Fruit fly (Drosophila melanogaster) whole organism, adult: ENCODE data around the gene CG9512.

Experiments used
- CG11617 ChIP-seq: fragments of 200-800 bp; sonication (Bioruptor generic); optimal IDR thresholded peaks from 2 replicates; lab custom pipeline; 2017; ENCODE audit warnings: mild to moderate bottlenecking, missing biosample characterization, missing genetic modification reagents, missing genetic modification characterization
- CG12768 ChIP-seq: fragments of 200-800 bp; sonication (Bioruptor generic); optimal IDR thresholded peaks from 2 replicates; lab custom pipeline; 2017; ENCODE audit warnings: missing biosample characterization, missing genetic modification characterization, mild to moderate bottlenecking, moderate library complexity, missing genetic modification reagents
- CG14711 ChIP-seq: fragments of 200-800 bp; sonication (Bioruptor generic); optimal IDR thresholded peaks from 2 replicates; lab custom pipeline; 2018; ENCODE audit warnings: missing biosample characterization, mild to moderate bottlenecking, missing genetic modification characterization, moderate library complexity
- CG1620 ChIP-seq: fragments of 200-800 bp; sonication (Bioruptor generic); optimal IDR thresholded peaks from 2 replicates; lab custom pipeline; 2016; ENCODE audit warnings: missing biosample characterization, missing genetic modification characterization
- CG33017 ChIP-seq: fragments of 200-800 bp; sonication (Bioruptor generic); optimal IDR thresholded peaks from 2 replicates; lab custom pipeline; 2018; ENCODE audit warnings: missing biosample characterization, mild to moderate bottlenecking, missing genetic modification characterization, moderate library complexity
- CG5204 ChIP-seq: fragments of 200-800 bp; sonication (Bioruptor generic); optimal IDR thresholded peaks from 2 replicates; lab custom pipeline; 2016; ENCODE audit warnings: missing biosample characterization, missing genetic modification characterization
- CG7045 ChIP-seq: fragments of 200-800 bp; sonication (Bioruptor generic); optimal IDR thresholded peaks from 2 replicates; lab custom pipeline; 2017; ENCODE audit warnings: missing biosample characterization, mild to moderate bottlenecking, missing genetic modification characterization
- CG7101 ChIP-seq: fragments of 200-800 bp; sonication (Bioruptor generic); optimal IDR thresholded peaks from 2 replicates; lab custom pipeline; 2018; ENCODE audit warnings: missing biosample characterization, mild to moderate bottlenecking, missing genetic modification characterization, moderate library complexity
- Clk ChIP-seq: fragments of 200-800 bp; sonication (Bioruptor generic); optimal IDR thresholded peaks from 2 replicates; lab custom pipeline; 2017; ENCODE audit warnings: missing biosample characterization, missing genetic modification characterization
- Crg-1 ChIP-seq: fragments of 200-800 bp; sonication (Bioruptor generic); optimal IDR thresholded peaks from 2 replicates; lab custom pipeline; 2016; ENCODE audit warnings: missing biosample characterization, missing genetic modification characterization
- Hr96 ChIP-seq: fragments of 200-800 bp; sonication (Bioruptor generic); optimal IDR thresholded peaks from 2 replicates; lab custom pipeline; 2016; ENCODE audit warnings: missing biosample characterization, missing genetic modification characterization
- Mnt ChIP-seq: fragments of 200-800 bp; sonication (Bioruptor generic); optimal IDR thresholded peaks from 2 replicates; lab custom pipeline; 2016; ENCODE audit warnings: missing biosample characterization, mild to moderate bottlenecking, missing genetic modification characterization
- bab1 ChIP-seq: fragments of 200-800 bp; sonication (Bioruptor generic); optimal IDR thresholded peaks from 3 replicates; lab custom pipeline; 2019; ENCODE audit warnings: missing biosample characterization, mild to moderate bottlenecking, missing genetic modification characterization, moderate library complexity
- cic ChIP-seq: fragments of 200-800 bp; sonication (Bioruptor generic); optimal IDR thresholded peaks from 2 replicates; lab custom pipeline; 2017; ENCODE audit warnings: missing biosample characterization, mild to moderate bottlenecking, missing genetic modification characterization, moderate library complexity
- cnc ChIP-seq, 2 experiments: fragments of >200 bp; optimal IDR thresholded peaks; 2 replicates each; lab custom pipeline; 2017
- kay ChIP-seq: fragments of 200-800 bp; sonication (Bioruptor generic); peaks from one replicate; lab custom pipeline; 2016; ENCODE audit warnings: missing biosample characterization, missing genetic modification characterization, borderline replicate concordance
- ovo ChIP-seq: fragments of 200-800 bp; sonication (Bioruptor generic); optimal IDR thresholded peaks from 2 replicates; lab custom pipeline; 2016; ENCODE audit warnings: missing biosample characterization, missing genetic modification characterization
- pad ChIP-seq: fragments of 200-800 bp; sonication (Bioruptor generic); optimal IDR thresholded peaks from 3 replicates; lab custom pipeline; 2017; ENCODE audit warnings: missing biosample characterization, missing genetic modification characterization, mild to moderate bottlenecking, moderate library complexity, missing genetic modification reagents
- tj ChIP-seq: fragments of 200-800 bp; sonication (Bioruptor generic); optimal IDR thresholded peaks from 3 replicates; lab custom pipeline; 2017; ENCODE audit warnings: missing biosample characterization, mild to moderate bottlenecking, missing genetic modification characterization, moderate library complexity
- toe ChIP-seq: fragments of 200-800 bp; sonication (Bioruptor generic); optimal IDR thresholded peaks from 2 replicates; lab custom pipeline; 2016; ENCODE audit warnings: missing biosample characterization, missing genetic modification characterization

The CG9512 gene

dm6 chrX:14885554-14885953, 19.8 kb downstream of the CG9512 start:
- peak; percentile 8 for TF ChIP-seq kay (GFP tag; lab: Kevin White, UChicago)
- TF ChIP-seq Mnt (GFP tag; lab: Kevin White, UChicago), result no peak

- TF ChIP-seq toe (GFP tag; lab: Kevin White, UChicago) (no peak), Mnt (GFP tag; lab: Kevin White, UChicago) (no peak), cic (GFP tag; lab: Kevin White, UChicago) (no peak), CG1620 (GFP tag; lab: Kevin White, UChicago) (no peak), Crg-1 (GFP tag; lab: Kevin White, UChicago) (no peak), CG33017 (tag; lab: Kevin White, UChicago) (no peak), Hr96 (GFP tag; lab: Kevin White, UChicago) (no peak), CG14711 (tag; lab: Kevin White, UChicago) (no peak), tj (GFP tag; lab: Kevin White, UChicago) (no peak), Clk (GFP tag; lab: Kevin White, UChicago) (no peak), cnc (optimal IDR thresholded peaks at IDR 0.05; lab: Kevin White, UChicago) (no peak), CG7045 (GFP tag; lab: Kevin White, UChicago) (no peak), CG11617 (GFP tag; lab: Kevin White, UChicago) (no peak), bab1 (GFP tag; lab: Kevin White, UChicago) (no peak), CG12768 (GFP tag; lab: Kevin White, UChicago) (no peak), CG5204 (GFP tag; lab: Kevin White, UChicago) (no peak), ovo (GFP tag; lab: Kevin White, UChicago) (no peak), kay (GFP tag; lab: Kevin White, UChicago) (no peak), pad (GFP tag; lab: Kevin White, UChicago) (no peak)
These were observed 21.4 kb downstream of the CG9512 start for dm6 chrX:14883993-14884392.

- TF ChIP-seq CG12768 (GFP tag; lab: Kevin White, UChicago) (no peak), cic (GFP tag; lab: Kevin White, UChicago) (no peak), CG7101 (peak; percentile 3), bab1 (GFP tag; lab: Kevin White, UChicago) (peak; percentile 54), tj (GFP tag; lab: Kevin White, UChicago) (no peak), cnc (optimal IDR thresholded peaks at IDR 0.05; lab: Kevin White, UChicago) (no peak), CG7045 (GFP tag; lab: Kevin White, UChicago) (no peak), Clk (GFP tag; lab: Kevin White, UChicago) (no peak), Crg-1 (GFP tag; lab: Kevin White, UChicago) (no peak), Mnt (GFP tag; lab: Kevin White, UChicago) (no peak)
These were observed 22.7 kb downstream of the CG9512 start, which contains the start of the genes CG45064 and CG45065 for dm6 chrX:14882536-14883118. TSS of gene CG45064 (minus strand) at chrX:14882586. TSS of gene CG45065 (minus strand) at chrX:14882586.

DNA sequence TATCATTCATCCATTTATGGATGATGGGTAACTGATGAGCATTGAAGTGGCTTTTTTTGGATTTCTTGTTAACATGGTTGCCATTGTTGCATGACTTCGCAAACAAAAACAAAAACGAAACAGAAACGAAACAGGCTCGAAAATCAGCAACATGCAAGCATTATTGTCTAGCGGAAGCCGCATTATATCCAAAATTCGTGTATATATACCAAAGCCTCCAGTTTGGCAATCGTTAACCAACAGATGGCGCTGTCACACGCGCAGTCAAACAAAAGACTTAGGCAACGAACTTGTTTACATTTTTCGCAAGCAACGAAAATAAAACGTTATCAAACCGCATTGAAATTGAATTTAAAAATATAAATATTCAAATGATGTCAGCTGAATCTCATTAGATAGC, 26.4 kb downstream of the CG9512 start:
- TF ChIP-seq CG5204 (GFP tag; lab: Kevin White, UChicago), result no peak
- no peak for TF ChIP-seq Clk (GFP tag; lab: Kevin White, UChicago)
- no peak for TF ChIP-seq CG7045 (GFP tag; lab: Kevin White, UChicago)
- TF ChIP-seq Hr96 (GFP tag; lab: Kevin White, UChicago), result no peak
- TF ChIP-seq toe (GFP tag; lab: Kevin White, UChicago), result no peak
- no peak for TF ChIP-seq pad (GFP tag; lab: Kevin White, UChicago)
- no peak for TF ChIP-seq CG1620 (GFP tag; lab: Kevin White, UChicago)
- TF ChIP-seq cnc (optimal IDR thresholded peaks at IDR 0.05; lab: Kevin White, UChicago), result no peak
- TF ChIP-seq CG11617 (GFP tag; lab: Kevin White, UChicago), result no peak
- no peak for TF ChIP-seq CG12768 (GFP tag; lab: Kevin White, UChicago)
- TF ChIP-seq cic (GFP tag; lab: Kevin White, UChicago), result no peak
- TF ChIP-seq kay (GFP tag; lab: Kevin White, UChicago), result no peak
- no peak for TF ChIP-seq bab1 (GFP tag; lab: Kevin White, UChicago)
- no peak for TF ChIP-seq Mnt (GFP tag; lab: Kevin White, UChicago)

DNA sequence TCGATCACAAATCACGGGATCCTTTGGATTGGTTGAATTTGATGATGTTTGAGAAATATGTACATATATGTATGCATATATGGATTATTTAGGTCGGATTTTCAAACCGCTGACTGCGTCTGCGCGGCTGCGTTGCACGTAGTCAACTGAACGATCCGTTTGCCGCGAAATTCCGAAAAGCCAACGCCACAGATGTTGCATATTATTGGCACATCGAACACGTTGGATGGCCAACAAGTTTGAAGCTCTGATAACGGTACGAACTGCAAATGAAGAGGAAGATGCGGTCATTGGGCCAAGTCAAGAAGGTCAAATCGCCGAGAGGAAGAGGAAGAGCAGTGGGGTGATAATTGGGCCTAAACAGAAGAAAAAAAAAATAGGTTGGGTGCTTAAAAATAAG, 34.3 kb downstream of the CG9512 start, which contains the start of gene CG9518:
TSS of gene CG9518 (minus strand) at position 154 of the 400 bp plus-strand sequence.
- TF ChIP-seq tj (GFP tag; lab: Kevin White, UChicago) (no peak), kay (GFP tag; lab: Kevin White, UChicago) (no peak), ovo (GFP tag; lab: Kevin White, UChicago) (no peak), Hr96 (GFP tag; lab: Kevin White, UChicago) (no peak), CG14711 (tag; lab: Kevin White, UChicago) (no peak), pad (GFP tag; lab: Kevin White, UChicago) (no peak), CG11617 (GFP tag; lab: Kevin White, UChicago) (no peak), cnc (optimal IDR thresholded peaks at IDR 0.05; lab: Kevin White, UChicago) (no peak), CG12768 (GFP tag; lab: Kevin White, UChicago) (no peak), Crg-1 (GFP tag; lab: Kevin White, UChicago) (no peak), CG5204 (GFP tag; lab: Kevin White, UChicago) (no peak), CG7045 (GFP tag; lab: Kevin White, UChicago) (no peak), Clk (GFP tag; lab: Kevin White, UChicago) (no peak), CG7101 (no peak), toe (GFP tag; lab: Kevin White, UChicago) (no peak), bab1 (GFP tag; lab: Kevin White, UChicago) (no peak)
